In the genomic region with DNA sequence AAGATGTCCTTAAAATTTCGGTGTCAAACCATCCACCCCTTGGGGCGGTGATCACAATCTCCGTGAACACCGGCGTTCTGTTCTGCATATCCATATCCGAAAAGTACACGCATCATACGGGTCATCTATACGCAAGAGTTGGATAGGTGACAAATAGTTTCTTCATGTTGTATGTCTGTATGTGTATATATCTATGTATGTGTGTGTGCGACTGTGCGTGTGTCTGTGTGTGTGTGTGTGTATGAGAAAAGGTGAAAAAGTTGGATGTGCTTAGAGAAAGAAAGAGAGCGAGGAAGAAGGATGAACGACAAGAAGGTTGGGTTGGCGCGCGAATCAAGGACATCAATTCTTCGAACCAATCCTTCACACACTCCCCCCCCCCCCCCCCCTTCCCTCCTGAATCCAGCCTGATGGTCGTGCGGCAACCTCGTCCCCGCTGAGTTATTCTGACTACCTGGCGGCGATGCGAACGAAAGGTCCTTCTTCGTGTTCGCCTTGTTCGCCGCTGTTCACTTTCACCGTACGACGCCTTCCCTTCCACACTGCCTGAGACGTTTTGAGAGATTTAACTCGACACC, we compare ENCODE assay signal across 2 worm cellular contexts.
A peak's percentile ranks its signal among the peaks of the same experiment; 100 is the strongest.
TF ChIP-seq lines count a peak whose summit lies in the region.

No protein-coding gene starts in this region.

TF ChIP-seq in whole organism, L1 larva, 84 proteins besides CTCF, POLR2A, EP300 and RAD21 (continued from another document):
- TF ChIP-seq grh-1 (GFP tag; IDR thresholded peaks at IDR 0.05; lab: Robert Waterston, UW) (peak; percentile 45; the same call in 1 of the 2 replicates), nhr-71 (tag; optimal IDR thresholded peaks at IDR 0.05; lab: Kevin White, UChicago) (peak; percentile 19), rnt-1 (tag; optimal IDR thresholded peaks at IDR 0.05; lab: Kevin White, UChicago) (peak; percentile 17), vab-15 (tag; optimal IDR thresholded peaks at IDR 0.05; lab: Kevin White, UChicago) (no peak), dpl-1 (GFP tag; optimal IDR thresholded peaks at IDR 0.05; lab: Kevin White, UChicago) (no peak), hlh-17 (GFP tag; optimal IDR thresholded peaks at IDR 0.05; lab: Kevin White, UChicago; ENCODE audit: borderline replicate concordance) (no peak), sptf-1 (tag; optimal IDR thresholded peaks at IDR 0.05; lab: Kevin White, UChicago) (no peak), nhr-20 (tag; optimal IDR thresholded peaks at IDR 0.05; lab: Kevin White, UChicago) (peak; percentile 8), snu-23 (GFP tag; optimal IDR thresholded peaks at IDR 0.05; lab: Kevin White, UChicago) (peak; percentile 49)

TF ChIP-seq in whole organism, L4 larva, 104 proteins besides CTCF, POLR2A, EP300 and RAD21 (continued from another document):
- peak; percentile 3 for TF ChIP-seq mep-1 (tag; optimal IDR thresholded peaks at IDR 0.05; lab: Kevin White, UChicago)
- TF ChIP-seq spr-3 (GFP tag; optimal IDR thresholded peaks at IDR 0.05; lab: Kevin White, UChicago): no peak
- TF ChIP-seq mxl-3 (GFP tag; optimal IDR thresholded peaks at IDR 0.05; lab: Kevin White, UChicago): peak; percentile 5
- peak in 1 of 2 experiments; percentile 10 for TF ChIP-seq mdl-1 (tag; optimal IDR thresholded peaks at IDR 0.05; lab: Kevin White, UChicago)
